Fruit fly (Drosophila melanogaster) whole organism, embryonic: Measurements from ENCODE around the gene CG12511.
A peak's percentile ranks its signal among the peaks of the same experiment; 100 is the strongest.

Experiments
- Abd-B ChIP-seq: fragments of 200-800 bp; sonication (Bioruptor generic); optimal IDR thresholded peaks from 2 replicates; lab custom pipeline; 2018; ENCODE audit warnings: missing biosample characterization, mild to moderate bottlenecking, missing genetic modification characterization, moderate library complexity
- C15 ChIP-seq: fragments of 200-800 bp; sonication (Bioruptor generic); IDR thresholded peaks from 3 replicates; pipeline ENCODE4 v1.3.6; 2022; ENCODE audit warnings: missing biosample characterization, missing genetic modification characterization
- CG11085 ChIP-seq: fragments of 200-800 bp; sonication (Bioruptor generic); IDR thresholded peaks from 2 replicates; pipeline ENCODE4 v1.3.6; 2022; ENCODE audit warnings: missing biosample characterization, missing genetic modification characterization
- CG11247 ChIP-seq: fragments of 200-800 bp; sonication (Bioruptor generic); IDR thresholded peaks from 2 replicates; pipeline ENCODE4 v1.3.6; 2022; ENCODE audit warnings: missing biosample characterization, missing genetic modification characterization
- CG11695 ChIP-seq: fragments of 200-800 bp; sonication (Bioruptor generic); IDR thresholded peaks from 3 replicates; pipeline ENCODE4 v1.3.6; 2022; ENCODE audit warnings: missing biosample characterization, missing genetic modification characterization
- CG12236 ChIP-seq: fragments of 200-800 bp; sonication (Bioruptor generic); optimal IDR thresholded peaks from 2 replicates; lab custom pipeline; 2016; ENCODE audit warnings: missing biosample characterization, missing genetic modification characterization
- CG13123 ChIP-seq: fragments of 200-800 bp; sonication (Bioruptor generic); optimal IDR thresholded peaks from 2 replicates; lab custom pipeline; 2016; ENCODE audit warnings: missing biosample characterization, missing genetic modification characterization
- CG14860 ChIP-seq: fragments of 200-800 bp; sonication (Bioruptor generic); IDR thresholded peaks from 3 replicates; pipeline ENCODE4 v1.3.6; 2022; ENCODE audit warnings: missing biosample characterization, missing genetic modification characterization; ENCODE audit not compliant: partially characterized antibody
- CG1603 ChIP-seq: fragments of 200-800 bp; sonication (Bioruptor generic); optimal IDR thresholded peaks from 2 replicates; lab custom pipeline; 2019; ENCODE audit warnings: missing biosample characterization, mild to moderate bottlenecking, missing genetic modification characterization, moderate library complexity
- CG16863 ChIP-seq: fragments of 200-800 bp; sonication (Bioruptor generic); optimal IDR thresholded peaks from 3 replicates; lab custom pipeline; 2016; ENCODE audit warnings: missing biosample characterization, missing genetic modification characterization
- CG2875 ChIP-seq: fragments of 200-800 bp; sonication (Bioruptor generic); optimal IDR thresholded peaks from 2 replicates; lab custom pipeline; 2017; ENCODE audit warnings: missing biosample characterization, mild to moderate bottlenecking, missing genetic modification characterization, missing genetic modification reagents
- CG30403 ChIP-seq: fragments of 200-800 bp; sonication (Bioruptor generic); optimal IDR thresholded peaks from 3 replicates; lab custom pipeline; 2016; ENCODE audit warnings: missing biosample characterization, missing genetic modification characterization
- CG34224 ChIP-seq: fragments of 200-800 bp; sonication (Bioruptor generic); IDR thresholded peaks from 3 replicates; pipeline ENCODE4 v1.3.6; 2022; ENCODE audit warnings: missing biosample characterization, missing genetic modification characterization; ENCODE audit not compliant: partially characterized antibody
- CG6254 ChIP-seq: fragments of 200-800 bp; sonication (Bioruptor generic); optimal IDR thresholded peaks from 3 replicates; lab custom pipeline; 2017; ENCODE audit warnings: mild to moderate bottlenecking, missing biosample characterization, missing genetic modification reagents, missing genetic modification characterization
- CG6791 ChIP-seq: fragments of 200-800 bp; sonication (Bioruptor generic); IDR thresholded peaks from 3 replicates; pipeline ENCODE4 v1.3.6; 2022; ENCODE audit warnings: missing biosample characterization, missing genetic modification characterization; ENCODE audit not compliant: partially characterized antibody
- Chrac-16 ChIP-seq: fragments of 200-800 bp; sonication (Bioruptor generic); optimal IDR thresholded peaks from 3 replicates; lab custom pipeline; 2016; ENCODE audit warnings: missing biosample characterization, missing genetic modification characterization
- CkIIα-i1 ChIP-seq: fragments of 200-800 bp; sonication (Bioruptor generic); IDR thresholded peaks from 2 replicates; pipeline ENCODE4 v1.3.6; 2022; ENCODE audit warnings: missing biosample characterization, missing genetic modification characterization
- D19B ChIP-seq: fragments of 200-800 bp; sonication (Bioruptor generic); optimal IDR thresholded peaks from 2 replicates; lab custom pipeline; 2017; ENCODE audit warnings: missing biosample characterization, mild to moderate bottlenecking, missing genetic modification characterization
- Doc2 ChIP-seq: fragments of 200-800 bp; sonication (Bioruptor generic); IDR thresholded peaks from 2 replicates; pipeline ENCODE4 v1.3.6; 2022; ENCODE audit warnings: missing biosample characterization, missing genetic modification characterization
- Dref ChIP-seq: fragments of 200-800 bp; sonication (Bioruptor generic); IDR thresholded peaks from 2 replicates; pipeline ENCODE4 v1.3.6; 2022; ENCODE audit warnings: missing biosample characterization, missing genetic modification characterization
- HLH54F ChIP-seq: fragments of 200-800 bp; sonication (Bioruptor generic); optimal IDR thresholded peaks from 3 replicates; lab custom pipeline; 2016; ENCODE audit warnings: missing biosample characterization, missing genetic modification characterization
- HmgZ ChIP-seq: fragments of 200-800 bp; sonication (Bioruptor generic); optimal IDR thresholded peaks from 2 replicates; lab custom pipeline; 2018; ENCODE audit warnings: missing biosample characterization, mild to moderate bottlenecking, missing genetic modification characterization
- MBD-R2 ChIP-seq: fragments of 200-800 bp; sonication (Bioruptor generic); IDR thresholded peaks from 2 replicates; pipeline ENCODE4 v1.3.6; 2022; ENCODE audit warnings: missing biosample characterization, missing genetic modification characterization
- Ptx1 ChIP-seq: fragments of 200-800 bp; sonication (Bioruptor generic); IDR thresholded peaks from 2 replicates; pipeline ENCODE4 v1.3.6; 2022; ENCODE audit warnings: missing biosample characterization, missing genetic modification characterization
- Sry-β ChIP-seq: fragments of 200-800 bp; sonication (Bioruptor generic); optimal IDR thresholded peaks from 2 replicates; lab custom pipeline; 2018; ENCODE audit warnings: missing biosample characterization, mild to moderate bottlenecking, missing genetic modification characterization, moderate library complexity
- YL-1 ChIP-seq: fragments of 200-800 bp; sonication (Bioruptor generic); optimal IDR thresholded peaks from 3 replicates; lab custom pipeline; 2017; ENCODE audit warnings: missing biosample characterization, mild to moderate bottlenecking, missing genetic modification characterization
- ab ChIP-seq: fragments of 200-800 bp; sonication (Bioruptor generic); optimal IDR thresholded peaks from 2 replicates; lab custom pipeline; 2016; ENCODE audit warnings: missing biosample characterization, missing genetic modification characterization
- bowl ChIP-seq: fragments of 200-800 bp; sonication (Bioruptor generic); IDR thresholded peaks from 2 replicates; pipeline ENCODE4 v1.3.6; 2022; ENCODE audit warnings: missing biosample characterization, missing genetic modification characterization
- btn ChIP-seq: fragments of 200-800 bp; sonication (Bioruptor generic); optimal IDR thresholded peaks from 2 replicates; lab custom pipeline; 2016; ENCODE audit warnings: missing biosample characterization, missing genetic modification characterization
- corto ChIP-seq: fragments of 200-800 bp; sonication (Bioruptor generic); optimal IDR thresholded peaks from 2 replicates; lab custom pipeline; 2016; ENCODE audit warnings: missing biosample characterization, mild to moderate bottlenecking, missing genetic modification characterization, moderate library complexity
- croc ChIP-seq: fragments of 200-800 bp; sonication (Bioruptor generic); conservative IDR thresholded peaks from 3 replicates; pipeline ENCODE4 v1.3.6; 2022; ENCODE audit warnings: missing biosample characterization, missing genetic modification characterization
- dimm ChIP-seq: fragments of 200-800 bp; sonication (Bioruptor generic); IDR thresholded peaks from 2 replicates; pipeline ENCODE4 v1.3.6; 2022; ENCODE audit warnings: missing biosample characterization, missing genetic modification characterization
- dmrt11E ChIP-seq: fragments of 200-800 bp; sonication (Bioruptor generic); optimal IDR thresholded peaks from 3 replicates; lab custom pipeline; 2018; ENCODE audit warnings: missing biosample characterization, mild to moderate bottlenecking, missing genetic modification characterization, moderate library complexity
- esg ChIP-seq: fragments of 200-800 bp; sonication (Bioruptor generic); conservative IDR thresholded peaks from 2 replicates; pipeline ENCODE4 v1.3.6; 2022; ENCODE audit warnings: missing biosample characterization, missing genetic modification characterization
- fd3F ChIP-seq: fragments of 200-800 bp; sonication (Bioruptor generic); optimal IDR thresholded peaks from 2 replicates; lab custom pipeline; 2018; ENCODE audit warnings: missing biosample characterization, mild to moderate bottlenecking, missing genetic modification characterization, moderate library complexity
- gcm ChIP-seq: fragments of 200-800 bp; sonication (Bioruptor generic); optimal IDR thresholded peaks from 2 replicates; lab custom pipeline; 2019; ENCODE audit warnings: missing biosample characterization, mild to moderate bottlenecking, missing genetic modification characterization, moderate library complexity
- hth ChIP-seq: fragments of >200 bp; optimal IDR thresholded peaks from 2 replicates; lab custom pipeline; 2017; ENCODE audit warnings: inconsistent platforms
- inv ChIP-seq: fragments of 200-800 bp; sonication (Bioruptor generic); IDR thresholded peaks from 2 replicates; pipeline ENCODE4 v1.3.6; 2022; ENCODE audit warnings: missing biosample characterization, missing genetic modification characterization; ENCODE audit not compliant: partially characterized antibody
- lilli ChIP-seq: fragments of 200-800 bp; sonication (Bioruptor generic); optimal IDR thresholded peaks from 3 replicates; lab custom pipeline; 2016; ENCODE audit warnings: missing biosample characterization, missing genetic modification characterization
- lola ChIP-seq, 3 experiments: fragments of >200 bp in 2 of 3; fragments of 200-800 bp in 1 of 3; sonication (Bioruptor generic) in 1 of 3; optimal IDR thresholded peaks; 2 replicates each; lab custom pipeline; 2017 to 2019; ENCODE audit warnings: missing biosample characterization in 3 of 3, missing genetic modification characterization in 3 of 3, mild to moderate bottlenecking in 1 of 3, moderate library complexity in 1 of 3
- nom ChIP-seq: fragments of 200-800 bp; sonication (Bioruptor generic); optimal IDR thresholded peaks from 2 replicates; lab custom pipeline; 2017; ENCODE audit warnings: missing biosample characterization, missing genetic modification characterization, mild to moderate bottlenecking, moderate library complexity, missing genetic modification reagents
- oc ChIP-seq: fragments of 200-800 bp; sonication (Bioruptor generic); optimal IDR thresholded peaks from 2 replicates; lab custom pipeline; 2018; ENCODE audit warnings: missing biosample characterization, mild to moderate bottlenecking, missing genetic modification characterization, moderate library complexity
- pros ChIP-seq: fragments of 200-800 bp; sonication (Bioruptor generic); optimal IDR thresholded peaks from 3 replicates; lab custom pipeline; 2019; ENCODE audit warnings: missing biosample characterization, mild to moderate bottlenecking, missing genetic modification characterization, moderate library complexity
- schlank ChIP-seq: fragments of 200-800 bp; sonication (Bioruptor generic); optimal IDR thresholded peaks from 2 replicates; lab custom pipeline; 2018; ENCODE audit warnings: missing biosample characterization, mild to moderate bottlenecking, missing genetic modification characterization
- sd ChIP-seq: fragments of 200-800 bp; sonication (Bioruptor generic); optimal IDR thresholded peaks from 3 replicates; lab custom pipeline; 2018; ENCODE audit warnings: missing biosample characterization, mild to moderate bottlenecking, missing genetic modification characterization, moderate library complexity
- seq ChIP-seq: fragments of 200-800 bp; sonication (Bioruptor generic); IDR thresholded peaks from 2 replicates; pipeline ENCODE4 v1.3.6; 2022; ENCODE audit warnings: missing biosample characterization, missing genetic modification characterization
- sisA ChIP-seq: fragments of 200-800 bp; sonication (Bioruptor generic); IDR thresholded peaks from 2 replicates; pipeline ENCODE4 v1.3.6; 2022; ENCODE audit warnings: missing biosample characterization, missing genetic modification characterization
- slou ChIP-seq: fragments of 200-800 bp; sonication (Bioruptor generic); optimal IDR thresholded peaks from 3 replicates; lab custom pipeline; 2016; ENCODE audit warnings: missing biosample characterization, missing genetic modification characterization
- tio ChIP-seq: fragments of 200-800 bp; sonication (Bioruptor generic); optimal IDR thresholded peaks from 2 replicates; lab custom pipeline; 2017; ENCODE audit warnings: missing biosample characterization, missing genetic modification characterization, inconsistent platforms
- vnd ChIP-seq: fragments of 200-800 bp; sonication (Bioruptor generic); IDR thresholded peaks from 3 replicates; pipeline ENCODE4 v1.3.6; 2022; ENCODE audit warnings: missing biosample characterization, missing genetic modification characterization; ENCODE audit not compliant: partially characterized antibody
- zen ChIP-seq: fragments of 200-800 bp; sonication (Bioruptor generic); optimal IDR thresholded peaks from 3 replicates; lab custom pipeline; 2018; ENCODE audit warnings: missing biosample characterization, mild to moderate bottlenecking, missing genetic modification characterization, moderate library complexity

The CG12511 gene

dm6 chr2L:5724521-5725023 is 46.2 kb downstream of the CG12511 start, which contains the start of gene CG11030 (continued):
- TF ChIP-seq CG34224 (GFP tag; lab: Robert Waterston, UW) = peak; percentile 98
- no peak for TF ChIP-seq hth (lab: Kevin White, UChicago)
- no peak for TF ChIP-seq CG16863 (GFP tag; lab: Kevin White, UChicago)
- TF ChIP-seq CkIIα-i1 (GFP tag; lab: Robert Waterston, UW) = no peak
- TF ChIP-seq CG11085 (GFP tag; lab: Robert Waterston, UW) = no peak
- TF ChIP-seq HmgZ (tag; lab: Kevin White, UChicago) = no peak
- peak in 1 of 3 experiments; percentile 5 for TF ChIP-seq lola (GFP tag; optimal IDR thresholded peaks at IDR 0.05; lab: Kevin White, UChicago)
- TF ChIP-seq corto (GFP tag; lab: Kevin White, UChicago) = no peak
- no peak for TF ChIP-seq seq (GFP tag; lab: Robert Waterston, UW)
- peak; percentile 99 for TF ChIP-seq CG14860 (GFP tag; lab: Robert Waterston, UW)
- TF ChIP-seq oc (tag; lab: Kevin White, UChicago) = no peak
- TF ChIP-seq lilli (GFP tag; lab: Kevin White, UChicago) = peak; percentile 39
- TF ChIP-seq fd3F = no peak
- TF ChIP-seq inv (GFP tag; lab: Robert Waterston, UW) = peak; percentile 99
- TF ChIP-seq CG11695 (GFP tag; lab: Robert Waterston, UW) = no peak
- TF ChIP-seq slou = no peak
- no peak for TF ChIP-seq tio
- TF ChIP-seq HLH54F (GFP tag; lab: Kevin White, UChicago) = no peak
- no peak for TF ChIP-seq CG13123 (GFP tag; lab: Kevin White, UChicago)
- no peak for TF ChIP-seq nom (GFP tag; lab: Kevin White, UChicago)
- no peak for TF ChIP-seq D19B (GFP tag; lab: Kevin White, UChicago)
- TF ChIP-seq YL-1 (GFP tag; lab: Kevin White, UChicago) = peak; percentile 29
- TF ChIP-seq bowl (GFP tag; lab: Robert Waterston, UW) = no peak
- no peak for TF ChIP-seq dimm (GFP tag; lab: Robert Waterston, UW)
- TF ChIP-seq zen (tag; lab: Kevin White, UChicago) = no peak
- TF ChIP-seq Dref (GFP tag; lab: Robert Waterston, UW) = peak; percentile 100
- TF ChIP-seq croc (GFP tag; lab: Robert Waterston, UW) = no peak
- TF ChIP-seq CG6791 (GFP tag; lab: Robert Waterston, UW) = peak; percentile 100
- no peak for TF ChIP-seq btn (GFP tag; lab: Kevin White, UChicago)
- no peak for TF ChIP-seq Chrac-16 (GFP tag; lab: Kevin White, UChicago)
- no peak for TF ChIP-seq Ptx1 (GFP tag; lab: Robert Waterston, UW)
- TF ChIP-seq Doc2 = no peak
- no peak for TF ChIP-seq ab (GFP tag; lab: Kevin White, UChicago)
- peak; percentile 51 for TF ChIP-seq CG1603 (tag; lab: Kevin White, UChicago)
- TF ChIP-seq Abd-B (GFP tag; lab: Kevin White, UChicago) = no peak
- TF ChIP-seq vnd = peak; percentile 99
- no peak for TF ChIP-seq CG12236 (GFP tag; lab: Kevin White, UChicago)
- no peak for TF ChIP-seq sd (tag; lab: Kevin White, UChicago)
- TF ChIP-seq CG6254 (GFP tag; lab: Kevin White, UChicago) = peak; percentile 20
- TF ChIP-seq dmrt11E (tag; lab: Kevin White, UChicago) = no peak
- no peak for TF ChIP-seq sisA (GFP tag; lab: Robert Waterston, UW)
- peak; percentile 54; the same call in 1 of the 2 replicates for TF ChIP-seq CG11247 (GFP tag; lab: Robert Waterston, UW)
- TF ChIP-seq MBD-R2 (GFP tag; lab: Robert Waterston, UW) = peak; percentile 86
- TF ChIP-seq CG30403 (GFP tag; lab: Kevin White, UChicago) = peak; percentile 17
- TF ChIP-seq gcm (GFP tag; lab: Kevin White, UChicago) = no peak
- no peak for TF ChIP-seq CG2875 (GFP tag; lab: Kevin White, UChicago)
- no peak for TF ChIP-seq Sry-β (GFP tag; lab: Kevin White, UChicago)
- TF ChIP-seq C15 (GFP tag; lab: Robert Waterston, UW) = no peak
- TF ChIP-seq schlank (tag; lab: Kevin White, UChicago) = no peak
- no peak for TF ChIP-seq pros (GFP tag; lab: Kevin White, UChicago)
- TF ChIP-seq esg (GFP tag; lab: Robert Waterston, UW) = no peak
